Worm (Caenorhabditis elegans): ENCODE results near the gene rol-1.

DNA sequence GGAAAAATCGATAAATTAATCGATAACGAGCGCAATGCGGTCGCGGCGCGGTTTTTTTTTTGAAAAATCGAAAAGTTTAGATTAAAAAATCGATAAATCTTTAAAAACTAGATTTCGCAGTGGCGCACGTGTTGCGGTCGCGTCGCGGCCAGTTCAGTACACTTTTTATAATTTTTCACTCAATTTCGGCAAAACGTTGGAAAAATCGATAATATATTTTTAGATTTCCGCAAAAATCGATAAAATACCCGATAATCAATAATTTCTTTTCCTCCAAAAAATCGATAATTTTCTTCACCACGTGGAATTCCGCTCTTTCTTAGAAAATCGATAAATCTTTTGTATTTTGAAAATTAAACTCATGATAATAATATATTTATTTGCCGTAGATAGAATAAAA is 4.1 kb downstream of the rol-1 start:
- no peak for TF ChIP-seq B0310.2 (tag; optimal IDR thresholded peaks at IDR 0.05)
- no peak for TF ChIP-seq ama-1 (optimal IDR thresholded peaks at IDR 0.05)
- no peak for TF ChIP-seq sea-1 (GFP tag; conservative IDR thresholded peaks at IDR 0.05)
- TF ChIP-seq aly-1 (tag; optimal IDR thresholded peaks at IDR 0.05), result no peak
